Worm (Caenorhabditis elegans) whole organism, midembryonic: ENCODE measurements around the gene set-15.
A peak's percentile ranks its signal among the peaks of the same experiment; 100 is the strongest.

Experiments
- T22C8.4 ChIP-seq: fragments of 200-800 bp; sonication (Bioruptor generic); IDR thresholded peaks from 2 replicates; pipeline ENCODE4 v1.3.6; 2022; ENCODE audit warnings: missing genetic modification characterization, missing compliant biosample characterization
- cog-1 ChIP-seq: sonication (generic microtip); optimal IDR thresholded peaks from 2 replicates; lab custom pipeline; 2016; ENCODE audit warnings: missing genetic modification characterization, missing compliant biosample characterization
- flt-1 ChIP-seq: fragments of 200-800 bp; sonication (Bioruptor generic); IDR thresholded peaks from 2 replicates; pipeline ENCODE4 v1.3.6; 2022; ENCODE audit warnings: missing genetic modification characterization, missing compliant biosample characterization
- klf-2 ChIP-seq: fragments of 200-800 bp; sonication (Bioruptor generic); conservative IDR thresholded peaks from 2 replicates; pipeline ENCODE4 v1.3.6; 2022; ENCODE audit warnings: missing genetic modification reagents, missing genetic modification characterization, missing compliant biosample characterization
- med-1 ChIP-seq: sonication (generic microtip); optimal IDR thresholded peaks from 2 replicates; lab custom pipeline; 2017; ENCODE audit warnings: missing genetic modification characterization, mild to moderate bottlenecking, missing compliant biosample characterization, antibody characterized with exemption, missing genetic modification reagents; ENCODE audit not compliant: insufficient read depth
- ref-1 ChIP-seq: fragments of 200-800 bp; sonication (Bioruptor generic); conservative IDR thresholded peaks from 2 replicates; pipeline ENCODE4 v1.3.6; 2022; ENCODE audit warnings: missing genetic modification reagents, missing genetic modification characterization, missing compliant biosample characterization
- tab-1 ChIP-seq: fragments of 200-800 bp; sonication (Bioruptor generic); IDR thresholded peaks from 2 replicates; pipeline ENCODE4 v1.3.6; 2022; ENCODE audit warnings: missing genetic modification characterization, missing compliant biosample characterization
- ztf-23 ChIP-seq: fragments of 200-800 bp; sonication (Bioruptor generic); IDR thresholded peaks from 2 replicates; pipeline ENCODE4 v1.3.6; 2022; ENCODE audit warnings: missing genetic modification reagents, missing genetic modification characterization, missing compliant biosample characterization
- ztf-29 ChIP-seq: fragments of 200-800 bp; sonication (Bioruptor generic); IDR thresholded peaks from 2 replicates; pipeline ENCODE4 v1.3.6; 2022; ENCODE audit warnings: missing genetic modification reagents, missing genetic modification characterization, missing compliant biosample characterization

Gene set-15

DNA sequence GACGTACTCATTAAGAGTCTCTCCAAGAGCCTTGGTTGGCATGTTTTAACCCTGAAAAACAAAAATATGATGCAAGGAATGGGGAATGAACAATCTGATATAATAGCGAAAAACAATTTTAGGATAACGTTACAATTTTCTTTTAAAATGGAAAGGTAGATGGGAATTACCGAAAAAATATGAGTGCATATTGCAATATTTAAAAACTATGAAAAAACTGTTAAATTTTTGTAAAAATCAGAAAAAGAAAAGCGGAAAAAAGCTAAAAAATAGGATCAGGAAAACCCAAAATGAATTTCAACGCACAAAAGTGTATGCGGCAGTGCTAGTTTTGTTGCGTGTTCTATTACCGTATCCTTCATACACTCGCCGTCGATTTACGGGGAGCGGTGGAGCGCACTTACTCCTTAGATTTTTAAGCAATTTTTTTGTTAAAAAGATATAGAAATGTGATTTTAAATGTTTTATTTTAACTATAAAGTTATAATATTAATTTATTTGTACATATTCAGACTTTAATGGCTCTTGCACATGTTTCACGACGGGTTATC is 30.2 kb downstream of the set-15 start, which contains the start of the genes rpl-20 and Y17G9B.5:
TSS of gene rpl-20 (minus strand) at position 51 of the 551 bp plus-strand sequence.
TSS of gene Y17G9B.5 (plus strand) at position 513 of the 551 bp plus-strand sequence.
- TF ChIP-seq ztf-23 (peak; percentile 95), klf-2 (GFP tag; lab: Robert Waterston, UW) (peak; percentile 41; the same call in 1 of the 2 replicates), cog-1 (peak; percentile 99), ztf-29 (peak; percentile 85), flt-1 (GFP tag; lab: Robert Waterston, UW) (peak; percentile 94), ref-1 (GFP tag; lab: Robert Waterston, UW) (0 out of 2 replicates have a peak, but pooled peaks have one; percentile 31), T22C8.4 (GFP tag; lab: Robert Waterston, UW) (peak; percentile 75), med-1 (GFP tag; lab: Kevin White, UChicago) (peak; percentile 36), tab-1 (GFP tag; lab: Robert Waterston, UW) (peak; percentile 58; the same call in 1 of the 2 replicates)

ce11 chrIV:4749155-4749554 is 30.9 kb downstream of the set-15 start:
- no peak for TF ChIP-seq ztf-29
- TF ChIP-seq klf-2 (GFP tag; lab: Robert Waterston, UW), result no peak
- TF ChIP-seq T22C8.4 (GFP tag; lab: Robert Waterston, UW), result no peak
- TF ChIP-seq tab-1 (GFP tag; lab: Robert Waterston, UW), result no peak
- peak; percentile 56; the same call in 1 of the 2 replicates for TF ChIP-seq flt-1 (GFP tag; lab: Robert Waterston, UW)
- TF ChIP-seq ztf-23, result 0 out of 2 replicates have a peak, but pooled peaks have one; percentile 30

ce11 chrIV:4748408-4749105 is 31.5 kb downstream of the set-15 start, which contains the start of gene cyc-2.1:
Gene cyc-2.1, minus strand, starts transcription at chrIV:4749012.
- no peak for TF ChIP-seq tab-1 (GFP tag; lab: Robert Waterston, UW)
- no peak for TF ChIP-seq ztf-29
- TF ChIP-seq med-1 (GFP tag; lab: Kevin White, UChicago), result no peak
- no peak for TF ChIP-seq ref-1 (GFP tag; lab: Robert Waterston, UW)
- TF ChIP-seq T22C8.4 (GFP tag; lab: Robert Waterston, UW), result no peak
- no peak for TF ChIP-seq klf-2 (GFP tag; lab: Robert Waterston, UW)
- TF ChIP-seq cog-1, result no peak
- TF ChIP-seq flt-1 (GFP tag; lab: Robert Waterston, UW), result 0 out of 2 replicates have a peak, but pooled peaks have one; percentile 58
- TF ChIP-seq ztf-23, result 0 out of 2 replicates have a peak, but pooled peaks have one; percentile 46

ce11 chrIV:4747553-4747952 is 32.5 kb downstream of the set-15 start, which contains the start of gene tctn-1:
Gene tctn-1, minus strand, starts transcription at chrIV:4747832.
- no peak for TF ChIP-seq ztf-23

ce11 chrIV:4745422-4745821 is 34.6 kb downstream of the set-15 start, which contains the start of gene timm-17B.1:
Gene timm-17B.1, minus strand, starts transcription at chrIV:4745492.
- TF ChIP-seq ztf-29 (no peak), med-1 (GFP tag; lab: Kevin White, UChicago) (no peak), ref-1 (GFP tag; lab: Robert Waterston, UW) (no peak), klf-2 (GFP tag; lab: Robert Waterston, UW) (no peak), cog-1 (no peak), T22C8.4 (GFP tag; lab: Robert Waterston, UW) (no peak), flt-1 (GFP tag; lab: Robert Waterston, UW) (no peak), ztf-23 (no peak)

DNA sequence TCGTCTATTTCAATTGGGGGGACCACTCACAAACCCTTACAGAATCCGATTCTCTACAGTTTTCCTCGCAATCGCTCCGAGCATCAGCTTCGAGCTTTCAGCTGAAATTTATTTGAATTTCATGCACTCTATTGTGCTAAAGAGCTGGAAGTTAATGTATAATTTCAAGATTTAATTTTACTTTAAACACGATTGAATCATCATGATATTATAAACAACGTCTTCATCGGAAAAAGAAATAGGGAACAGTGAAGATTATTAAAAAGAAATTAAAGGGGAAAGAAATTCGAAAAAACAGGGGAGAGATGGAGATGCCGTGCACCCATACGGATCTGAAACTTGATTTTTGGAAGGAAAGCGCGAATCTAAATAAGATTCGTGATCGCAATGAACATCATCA is 35.9 kb downstream of the set-15 start, which contains the start of gene hoe-1:
TSS of gene hoe-1 (minus strand) at position 101 of the 400 bp plus-strand sequence.
- TF ChIP-seq ref-1 (GFP tag; lab: Robert Waterston, UW) (no peak), tab-1 (GFP tag; lab: Robert Waterston, UW) (no peak), klf-2 (GFP tag; lab: Robert Waterston, UW) (no peak), med-1 (GFP tag; lab: Kevin White, UChicago) (no peak), ztf-23 (no peak), cog-1 (no peak), T22C8.4 (GFP tag; lab: Robert Waterston, UW) (no peak), ztf-29 (no peak), flt-1 (GFP tag; lab: Robert Waterston, UW) (no peak)

ce11 chrIV:4742480-4742879 is 37.5 kb downstream of the set-15 start:
- TF ChIP-seq tab-1 (GFP tag; lab: Robert Waterston, UW) (no peak), klf-2 (GFP tag; lab: Robert Waterston, UW) (no peak), cog-1 (no peak), flt-1 (GFP tag; lab: Robert Waterston, UW) (no peak), ztf-29 (no peak), T22C8.4 (GFP tag; lab: Robert Waterston, UW) (no peak), med-1 (GFP tag; lab: Kevin White, UChicago) (no peak), ztf-23 (no peak), ref-1 (GFP tag; lab: Robert Waterston, UW) (no peak)

- no peak for TF ChIP-seq klf-2 (GFP tag; lab: Robert Waterston, UW)
- no peak for TF ChIP-seq flt-1 (GFP tag; lab: Robert Waterston, UW)
- TF ChIP-seq med-1 (GFP tag; lab: Kevin White, UChicago), result no peak
- no peak for TF ChIP-seq ref-1 (GFP tag; lab: Robert Waterston, UW)
- no peak for TF ChIP-seq ztf-29
Observed at ce11 chrIV:4737258-4737657, 42.8 kb downstream of the set-15 start, which contains the start of gene fbxb-78. Gene fbxb-78, plus strand, starts transcription at chrIV:4737558.

- peak; percentile 71 for TF ChIP-seq klf-2 (GFP tag; lab: Robert Waterston, UW)
- TF ChIP-seq ztf-23, result peak; percentile 90
- peak; percentile 49 for TF ChIP-seq cog-1
- peak; percentile 31; the same call in 1 of the 2 replicates for TF ChIP-seq ztf-29
- peak; percentile 40; the same call in 1 of the 2 replicates for TF ChIP-seq T22C8.4 (GFP tag; lab: Robert Waterston, UW)
- peak; percentile 66 for TF ChIP-seq flt-1 (GFP tag; lab: Robert Waterston, UW)
Observed at ce11 chrIV:4727935-4728334, 52.1 kb downstream of the set-15 start.
